Fruit fly (Drosophila melanogaster) whole organism, wandering third instar larva: ENCODE data around the gene Spn28B.

ENCODE experiments used
- Abd-B ChIP-seq: fragments of >200 bp; optimal IDR thresholded peaks from 2 replicates; lab custom pipeline; 2017; ENCODE audit warnings: missing biosample characterization, missing genetic modification characterization
- CG32264 ChIP-seq: fragments of 200-800 bp; sonication (Bioruptor generic); optimal IDR thresholded peaks from 2 replicates; lab custom pipeline; 2016; ENCODE audit warnings: missing biosample characterization, missing genetic modification characterization
- CG9705 ChIP-seq: fragments of 200-800 bp; sonication (Bioruptor generic); optimal IDR thresholded peaks from 2 replicates; lab custom pipeline; 2018; ENCODE audit warnings: missing biosample characterization, mild to moderate bottlenecking, missing genetic modification characterization
- CrebA ChIP-seq: fragments of 200-800 bp; sonication (Bioruptor generic); optimal IDR thresholded peaks from 2 replicates; lab custom pipeline; 2016; ENCODE audit warnings: missing biosample characterization, mild to moderate bottlenecking, missing genetic modification characterization, borderline replicate concordance
- Dfd ChIP-seq: fragments of >200 bp; optimal IDR thresholded peaks from 2 replicates; lab custom pipeline; 2017; ENCODE audit warnings: missing biosample characterization, missing genetic modification characterization
- Dif ChIP-seq: fragments of 200-275, 200-300 bp; sonication (Bioruptor generic); optimal IDR thresholded peaks from 2 replicates; lab custom pipeline; 2018; ENCODE audit warnings: missing biosample characterization, missing genetic modification characterization; ENCODE audit not compliant: partially characterized antibody
- GATAd ChIP-seq: sonication (Bioruptor generic); optimal IDR thresholded peaks from 2 replicates; lab custom pipeline; 2016; ENCODE audit warnings: missing biosample characterization, missing genetic modification characterization
- HLH106 ChIP-seq: fragments of 200-800 bp; optimal IDR thresholded peaks from 3 replicates; lab custom pipeline; 2019; ENCODE audit warnings: missing biosample characterization, mild to moderate bottlenecking, missing genetic modification characterization, moderate library complexity
- Hnf4 ChIP-seq: fragments of 200-800 bp; sonication (Bioruptor generic); optimal IDR thresholded peaks from 2 replicates; lab custom pipeline; 2016; ENCODE audit warnings: missing biosample characterization, mild to moderate bottlenecking, missing genetic modification characterization
- Hr78 ChIP-seq: fragments of >200 bp; optimal IDR thresholded peaks from 2 replicates; lab custom pipeline; 2017; ENCODE audit warnings: missing biosample characterization, missing genetic modification characterization
- Hr83 ChIP-seq: fragments of 200-300 bp; sonication (Bioruptor generic); optimal IDR thresholded peaks from 2 replicates; lab custom pipeline; 2016; ENCODE audit warnings: missing biosample characterization, mild to moderate bottlenecking, missing genetic modification characterization, moderate library complexity; ENCODE audit not compliant: poor library complexity, severe bottlenecking
- Jra ChIP-seq: sonication (Bioruptor generic); optimal IDR thresholded peaks from 2 replicates; lab custom pipeline; 2016; ENCODE audit warnings: missing biosample characterization, missing genetic modification characterization
- Mio ChIP-seq: sonication (Bioruptor generic); optimal IDR thresholded peaks from 2 replicates; lab custom pipeline; 2016; ENCODE audit warnings: missing biosample characterization, missing genetic modification characterization
- Myc ChIP-seq: fragments of >200 bp; optimal IDR thresholded peaks from 2 replicates; lab custom pipeline; 2017
- N ChIP-seq: fragments of >200 bp; optimal IDR thresholded peaks from 2 replicates; lab custom pipeline; 2018; ENCODE audit warnings: missing biosample characterization, missing external identifiers, missing genetic modification characterization
- OdsH ChIP-seq: fragments of 200-800 bp; sonication (Bioruptor generic); optimal IDR thresholded peaks from 2 replicates; lab custom pipeline; 2016; ENCODE audit warnings: missing biosample characterization, mild to moderate bottlenecking, missing genetic modification characterization
- Rel ChIP-seq, 2 experiments: fragments of 200-800 bp; sonication (Bioruptor generic) in 1 of 2; optimal IDR thresholded peaks; 2 replicates in 1 of 2; 3 replicates in 1 of 2; lab custom pipeline; 2016 to 2019; ENCODE audit warnings: mild to moderate bottlenecking in 2 of 2, missing biosample characterization in 2 of 2, missing genetic modification characterization in 2 of 2, moderate library complexity in 1 of 2
- Sp1 ChIP-seq: fragments of 200-800 bp; sonication (Bioruptor generic); optimal IDR thresholded peaks from 3 replicates; lab custom pipeline; 2019; ENCODE audit warnings: missing biosample characterization, mild to moderate bottlenecking, missing genetic modification characterization, moderate library complexity
- Vsx2 ChIP-seq: fragments of 200-300, 225-300 bp; sonication (Bioruptor generic); optimal IDR thresholded peaks from 2 replicates; lab custom pipeline; 2018; ENCODE audit warnings: missing biosample characterization, missing genetic modification characterization; ENCODE audit not compliant: partially characterized antibody
- br ChIP-seq: fragments of 200-800 bp; sonication (Bioruptor generic); optimal IDR thresholded peaks from 2 replicates; lab custom pipeline; 2016; ENCODE audit warnings: missing biosample characterization, missing genetic modification characterization
- brk ChIP-seq: fragments of 200-800 bp; sonication (Bioruptor generic); optimal IDR thresholded peaks from 2 replicates; lab custom pipeline; 2016; ENCODE audit warnings: missing biosample characterization, mild to moderate bottlenecking, missing genetic modification characterization
- dl ChIP-seq, 2 experiments: fragments of 175-275, 200-275 bp in 1 of 2; fragments of 200-275 bp in 1 of 2; sonication (Bioruptor generic); optimal IDR thresholded peaks; lab custom pipeline; 2018; ENCODE audit warnings: mild to moderate bottlenecking in 2 of 2, missing biosample characterization in 2 of 2, missing genetic modification characterization in 2 of 2, moderate library complexity in 2 of 2; ENCODE audit not compliant: partially characterized antibody in 2 of 2, insufficient read depth in 1 of 2
- dsf ChIP-seq: sonication (Bioruptor generic); optimal IDR thresholded peaks from 2 replicates; lab custom pipeline; 2016; ENCODE audit warnings: missing biosample characterization, missing genetic modification characterization, borderline replicate concordance
- ey ChIP-seq: fragments of 200-800 bp; sonication (Bioruptor generic); optimal IDR thresholded peaks from 2 replicates; lab custom pipeline; 2016; ENCODE audit warnings: missing biosample characterization, missing genetic modification characterization
- fru ChIP-seq: fragments of 200-800 bp; sonication (Bioruptor generic); optimal IDR thresholded peaks from 3 replicates; lab custom pipeline; 2016; ENCODE audit warnings: missing biosample characterization, mild to moderate bottlenecking, missing genetic modification characterization
- h ChIP-seq: fragments of 200-800 bp; sonication (Bioruptor generic); optimal IDR thresholded peaks from 3 replicates; lab custom pipeline; 2016; ENCODE audit warnings: missing biosample characterization, mild to moderate bottlenecking, missing genetic modification characterization
- jim ChIP-seq: fragments of 175-275, 200-325 bp; sonication (Bioruptor generic); optimal IDR thresholded peaks from 2 replicates; lab custom pipeline; 2016; ENCODE audit warnings: missing biosample characterization, mild to moderate bottlenecking, missing genetic modification characterization
- lola ChIP-seq: fragments of >200 bp; optimal IDR thresholded peaks from 2 replicates; lab custom pipeline; 2017; ENCODE audit warnings: missing biosample characterization, missing genetic modification characterization
- pan ChIP-seq: fragments of >200 bp; optimal IDR thresholded peaks from 2 replicates; lab custom pipeline; 2017
- psq ChIP-seq: fragments of 200-800 bp; sonication (Bioruptor generic); optimal IDR thresholded peaks from 3 replicates; lab custom pipeline; 2017; ENCODE audit warnings: missing biosample characterization, mild to moderate bottlenecking, missing genetic modification characterization, moderate library complexity
- rgr ChIP-seq: fragments of 200-800 bp; sonication (Bioruptor generic); optimal IDR thresholded peaks from 3 replicates; lab custom pipeline; 2016; ENCODE audit warnings: missing biosample characterization, mild to moderate bottlenecking, missing genetic modification characterization
- sage ChIP-seq: fragments of 200-800 bp; sonication (Bioruptor generic); optimal IDR thresholded peaks from 2 replicates; lab custom pipeline; 2016; ENCODE audit warnings: missing biosample characterization, mild to moderate bottlenecking, missing genetic modification characterization
- sv ChIP-seq: fragments of 200-800 bp; sonication (Bioruptor generic); optimal IDR thresholded peaks from 3 replicates; lab custom pipeline; 2016; ENCODE audit warnings: missing biosample characterization, missing genetic modification characterization
- woc ChIP-seq: sonication (Bioruptor generic); optimal IDR thresholded peaks from 2 replicates; lab custom pipeline; 2016; ENCODE audit warnings: missing biosample characterization, mild to moderate bottlenecking, missing genetic modification characterization

Gene Spn28B

DNA sequence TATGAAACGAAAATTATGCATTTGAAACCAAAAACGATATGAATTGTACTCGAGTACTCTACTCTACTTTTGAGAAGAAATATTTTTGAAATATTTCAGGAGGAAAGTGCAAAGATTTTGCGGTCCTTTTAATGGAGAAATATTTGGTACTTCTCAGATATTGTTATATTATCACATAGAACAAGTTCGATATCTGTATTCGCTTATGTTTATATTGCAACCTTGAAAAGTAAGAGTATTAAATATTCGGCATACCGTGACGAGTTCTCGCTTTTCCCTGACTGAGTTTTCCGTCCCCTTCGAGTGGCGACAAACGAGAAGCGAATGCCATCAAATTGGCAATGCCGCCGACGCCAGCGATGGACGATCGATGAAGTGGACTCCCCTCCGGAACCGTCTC lies 40.0 kb downstream of the Spn28B start:
- TF ChIP-seq Jra (GFP tag; lab: Kevin White, UChicago) (no peak), rgr (GFP tag; lab: Kevin White, UChicago) (no peak), CG32264 (GFP tag; lab: Kevin White, UChicago) (no peak), sage (GFP tag; lab: Kevin White, UChicago) (no peak)

DNA sequence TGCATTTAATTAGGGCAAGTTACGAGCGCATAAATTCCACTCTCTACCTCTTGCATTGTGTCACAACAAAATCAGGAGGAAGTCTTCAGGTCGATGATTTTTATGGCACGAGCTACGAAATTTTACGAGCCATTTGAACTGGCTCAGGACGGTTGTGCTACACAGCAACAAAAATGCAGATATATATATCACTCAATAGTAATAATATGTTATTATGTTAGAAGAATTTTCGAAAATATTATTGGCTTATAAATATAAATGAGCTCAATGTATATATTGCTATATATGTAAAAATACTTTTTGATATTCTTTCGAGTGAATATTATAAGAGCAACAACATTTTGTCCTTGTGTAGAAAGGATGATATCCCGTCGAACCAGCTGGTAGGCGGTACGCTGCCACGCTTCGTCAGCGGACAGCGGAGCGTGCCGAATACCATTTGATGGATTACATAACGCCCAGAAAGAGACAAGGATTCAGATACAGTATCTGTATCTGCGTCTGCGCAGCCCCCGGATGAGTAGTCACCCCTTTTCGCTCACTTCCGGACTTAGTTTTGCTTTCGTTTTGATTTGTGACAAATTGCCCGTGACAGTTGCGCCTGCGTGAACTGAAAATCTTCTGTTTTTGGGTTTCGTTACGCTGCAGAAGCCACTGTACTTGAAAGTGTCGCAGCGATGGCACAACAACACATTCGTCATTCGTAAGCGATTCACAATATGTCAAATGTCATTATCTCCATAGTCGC lies 42.5 kb downstream of the Spn28B start:
- TF ChIP-seq woc (no peak), Hr83 (GFP tag; lab: Kevin White, UChicago) (no peak), lola (GFP tag; lab: Kevin White, UChicago) (no peak)
- TF ChIP-seq, all 38 proteins: peak for 0

DNA sequence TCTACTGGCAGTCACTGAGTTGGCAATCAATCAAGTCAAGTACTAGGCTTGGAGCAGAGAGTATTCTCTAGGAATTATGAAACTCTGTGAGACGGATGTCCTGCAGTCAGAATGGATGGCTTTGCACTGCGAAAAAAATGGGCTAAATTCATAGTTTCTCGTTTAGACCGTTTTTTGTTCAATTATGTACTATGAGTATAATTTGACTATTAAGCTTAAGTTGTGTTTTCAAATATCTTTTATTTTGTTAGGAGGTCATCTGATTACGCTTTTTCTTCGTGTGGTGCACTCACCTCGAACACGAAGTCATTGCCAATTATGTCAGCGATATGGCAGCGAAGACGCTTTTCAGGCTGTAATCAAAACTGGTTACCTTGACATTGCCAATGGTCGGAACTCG lies 45.8 kb downstream of the Spn28B start:
- no peak for TF ChIP-seq lola (GFP tag; lab: Kevin White, UChicago)
- no peak for TF ChIP-seq N (GFP tag; lab: Kevin White, UChicago)
- TF ChIP-seq rgr (GFP tag; lab: Kevin White, UChicago): no peak
- no peak for TF ChIP-seq HLH106
- no peak for TF ChIP-seq CrebA (GFP tag; lab: Kevin White, UChicago)
- no peak for TF ChIP-seq pan (lab: Kevin White, UChicago)
- no peak for TF ChIP-seq OdsH (GFP tag; lab: Kevin White, UChicago)
- TF ChIP-seq CG32264 (GFP tag; lab: Kevin White, UChicago): no peak
- TF ChIP-seq GATAd: no peak
- TF ChIP-seq fru (GFP tag; lab: Kevin White, UChicago): no peak
- TF ChIP-seq woc: no peak
- TF ChIP-seq sage (GFP tag; lab: Kevin White, UChicago): no peak

DNA sequence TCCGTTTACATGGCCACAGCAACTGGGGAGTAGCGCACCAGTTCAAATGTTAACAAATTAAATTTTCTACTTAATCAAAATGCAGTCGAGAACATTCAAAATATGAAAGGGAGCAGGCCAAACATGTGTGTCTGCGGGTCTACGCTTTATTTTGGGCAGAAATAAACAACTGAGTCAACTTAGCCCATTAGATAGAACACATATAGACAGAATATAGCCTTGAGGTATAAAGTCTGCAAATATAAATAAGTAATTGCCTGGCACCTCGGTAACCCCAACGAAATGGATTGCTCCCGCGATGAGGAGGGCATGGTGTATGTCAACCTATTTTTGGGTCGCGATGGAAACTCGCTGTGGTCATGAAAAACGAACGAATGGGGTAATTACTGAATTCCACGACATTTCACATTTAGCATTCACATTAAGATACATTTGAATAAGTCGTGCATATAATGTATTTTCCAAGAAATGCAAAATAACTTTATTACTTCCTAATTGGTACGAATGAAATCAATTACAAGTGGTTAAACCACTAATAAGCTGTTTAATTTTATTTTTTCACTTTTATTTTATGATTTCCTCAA lies 46.8 kb downstream of the Spn28B start:
- TF ChIP-seq Sp1 (GFP tag; lab: Kevin White, UChicago) (no peak), Myc (lab: Kevin White, UChicago) (no peak), CG9705 (GFP tag; lab: Kevin White, UChicago) (no peak)

DNA sequence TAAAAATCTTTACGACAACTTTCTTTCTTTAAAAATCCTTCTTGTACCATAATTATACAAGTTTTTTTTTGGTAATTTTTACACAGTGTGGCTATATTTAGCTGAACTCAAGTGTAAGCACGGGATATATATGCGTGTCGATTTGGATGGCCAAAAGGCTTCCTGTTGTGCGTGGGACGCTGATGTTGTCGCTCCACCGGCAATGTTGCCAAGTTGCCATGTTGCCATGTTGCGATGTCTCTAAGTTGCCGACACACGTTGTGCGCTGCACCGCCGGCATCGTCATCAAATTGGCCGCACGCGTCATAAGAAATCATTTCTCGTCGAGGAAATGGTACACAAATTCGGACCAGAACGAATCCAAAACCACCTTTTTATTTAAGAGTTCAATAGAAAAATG lies 48.9 kb downstream of the Spn28B start:
- TF ChIP-seq jim: no peak
- no peak for TF ChIP-seq ey (GFP tag; lab: Kevin White, UChicago)
- no peak for TF ChIP-seq OdsH (GFP tag; lab: Kevin White, UChicago)
- no peak for TF ChIP-seq h
- TF ChIP-seq Sp1 (GFP tag; lab: Kevin White, UChicago): no peak
- no peak for TF ChIP-seq Hnf4 (GFP tag; lab: Kevin White, UChicago)
- no peak for TF ChIP-seq sv
- TF ChIP-seq CrebA (GFP tag; lab: Kevin White, UChicago): no peak
- no peak for TF ChIP-seq dsf (GFP tag; lab: Kevin White, UChicago)
- TF ChIP-seq dl (GFP tag; optimal IDR thresholded peaks at IDR 0.05; lab: Kevin White, UChicago; ENCODE audit: insufficient read depth in 1 of 2, partially characterized antibody in 2 of 2): no peak
- no peak for TF ChIP-seq Mio
- TF ChIP-seq Hr83 (GFP tag; lab: Kevin White, UChicago): no peak

DNA sequence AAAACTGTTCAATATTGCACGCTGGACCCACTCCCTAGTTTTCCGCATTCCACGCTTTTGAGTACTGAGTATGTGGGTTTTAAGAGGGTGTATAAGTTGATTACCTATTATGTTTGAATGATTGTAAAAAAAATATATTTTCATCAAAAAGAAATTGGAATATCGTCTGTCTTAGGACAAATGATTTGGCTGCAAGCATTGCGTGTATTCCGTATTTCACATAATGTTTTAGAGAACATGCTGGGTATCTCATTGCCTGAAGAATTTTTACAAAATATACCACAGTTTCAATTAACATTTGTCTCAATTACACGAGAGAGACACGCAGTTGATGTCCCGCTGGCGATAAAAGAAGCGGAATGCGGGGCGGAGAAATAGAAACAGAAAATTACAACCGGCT lies 51.1 kb downstream of the Spn28B start:
- TF ChIP-seq h: no peak
- no peak for TF ChIP-seq Hnf4 (GFP tag; lab: Kevin White, UChicago)
- TF ChIP-seq Dif (GFP tag; lab: Kevin White, UChicago): no peak
- TF ChIP-seq fru (GFP tag; lab: Kevin White, UChicago): no peak
- TF ChIP-seq HLH106: no peak
- no peak for TF ChIP-seq pan (lab: Kevin White, UChicago)
- no peak for TF ChIP-seq Vsx2
- no peak for TF ChIP-seq GATAd
- no peak for TF ChIP-seq ey (GFP tag; lab: Kevin White, UChicago)
- no peak for TF ChIP-seq brk (GFP tag; lab: Kevin White, UChicago)
- no peak for TF ChIP-seq sage (GFP tag; lab: Kevin White, UChicago)
- TF ChIP-seq Mio: no peak
- TF ChIP-seq psq (GFP tag; lab: Kevin White, UChicago): no peak
- TF ChIP-seq Hr78 (GFP tag; lab: Kevin White, UChicago): no peak
- TF ChIP-seq OdsH (GFP tag; lab: Kevin White, UChicago): no peak
- no peak for TF ChIP-seq CrebA (GFP tag; lab: Kevin White, UChicago)
- TF ChIP-seq br (GFP tag; lab: Kevin White, UChicago): no peak
- TF ChIP-seq Abd-B (GFP tag; lab: Kevin White, UChicago): no peak
- no peak for TF ChIP-seq Rel (GFP tag; optimal IDR thresholded peaks at IDR 0.05; lab: Kevin White, UChicago)
- TF ChIP-seq Rel (tag; optimal IDR thresholded peaks at IDR 0.05; lab: Kevin White, UChicago): no peak
- no peak for TF ChIP-seq Dfd (GFP tag; lab: Kevin White, UChicago)
